Fruit fly (Drosophila melanogaster) whole organism, embryonic: ENCODE measurements around the gene Atf3.

Experiments used
- CG13123 ChIP-seq: fragments of 200-800 bp; sonication (Bioruptor generic); optimal IDR thresholded peaks from 2 replicates; lab custom pipeline; 2016; ENCODE audit warnings: missing biosample characterization, missing genetic modification characterization
- CG5953 ChIP-seq: fragments of 200-800 bp; sonication (Bioruptor generic); IDR thresholded peaks from 2 replicates; pipeline ENCODE4 v1.3.6; 2022; ENCODE audit warnings: missing biosample characterization, missing genetic modification characterization
- bab2 ChIP-seq: fragments of 200-800 bp; sonication (Bioruptor generic); optimal IDR thresholded peaks from 2 replicates; lab custom pipeline; 2016; ENCODE audit warnings: missing biosample characterization, missing genetic modification characterization
- org-1 ChIP-seq: fragments of 200-800 bp; sonication (Bioruptor generic); optimal IDR thresholded peaks from 2 replicates; lab custom pipeline; 2017; ENCODE audit warnings: missing biosample characterization, missing genetic modification characterization

dm6 chrX:1233989-1234388, 41.1 kb downstream of the Atf3 start:
- no peak for TF ChIP-seq bab2
- TF ChIP-seq CG13123 (GFP tag; lab: Kevin White, UChicago): no peak
- TF ChIP-seq CG5953 (GFP tag; lab: Robert Waterston, UW): no peak
- TF ChIP-seq org-1 (GFP tag; lab: Kevin White, UChicago): no peak
